Worm (Caenorhabditis elegans): ENCODE measurements around the gene ZK622.4.

DNA sequence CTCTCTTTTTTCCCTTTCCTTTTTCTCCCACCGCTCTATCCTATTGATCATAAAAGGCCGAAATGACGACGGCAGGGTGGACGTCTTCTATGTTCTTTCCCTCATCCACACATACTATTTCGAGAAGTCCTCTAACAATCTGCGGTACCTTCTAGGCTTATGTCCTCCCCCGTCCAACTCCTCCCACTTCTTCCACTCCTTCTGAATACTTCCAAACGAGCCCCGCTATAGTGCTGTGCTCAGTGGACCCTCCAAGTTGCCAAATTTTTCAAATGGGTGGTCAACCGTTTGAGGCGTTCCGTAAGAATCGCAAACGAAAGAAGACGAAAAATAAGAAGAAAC is 43.5 kb downstream of the ZK622.4 start:
- TF ChIP-seq snpc-4 (tag; optimal IDR thresholded peaks at IDR 0.05) = no peak
- TF ChIP-seq fos-1 (tag; optimal IDR thresholded peaks at IDR 0.05) = peak; percentile 6
- TF ChIP-seq hlh-17 (GFP tag; optimal IDR thresholded peaks at IDR 0.05; ENCODE audit: borderline replicate concordance) = no peak
- TF ChIP-seq ama-1 (optimal IDR thresholded peaks at IDR 0.05) = no peak
- TF ChIP-seq mef-2 (tag; optimal IDR thresholded peaks at IDR 0.05) = no peak
- TF ChIP-seq nhr-12 (tag; optimal IDR thresholded peaks at IDR 0.05) = no peak
- no peak for TF ChIP-seq dsc-1 (tag; optimal IDR thresholded peaks at IDR 0.05)
- no peak for TF ChIP-seq unc-130 (tag; optimal IDR thresholded peaks at IDR 0.05)
- TF ChIP-seq lsy-2 (tag; optimal IDR thresholded peaks at IDR 0.05) = peak; percentile 34 to 52
- no peak for TF ChIP-seq nhr-237 (tag; optimal IDR thresholded peaks at IDR 0.05)
- peak; percentile 31 for TF ChIP-seq egl-13 (tag; optimal IDR thresholded peaks at IDR 0.05)
- TF ChIP-seq ceh-88 (GFP tag; IDR thresholded peaks at IDR 0.05) = peak; percentile 44; the same call in 1 of the 2 replicates

Measured in whole organism, L1 larva.